Fruit fly (Drosophila melanogaster) whole organism, prepupa: ENCODE results near the gene CG43082.

ENCODE experiments used
- CG10631 ChIP-seq: fragments of 200-800 bp; sonication (Bioruptor generic); optimal IDR thresholded peaks from 2 replicates; lab custom pipeline; 2016; ENCODE audit warnings: missing biosample characterization, missing genetic modification characterization
- CG11294 ChIP-seq: fragments of 200-800 bp; sonication (Bioruptor generic); IDR thresholded peaks from 2 replicates; pipeline ENCODE4 v1.3.6; 2022; ENCODE audit warnings: missing biosample characterization, missing genetic modification characterization
- CG11762 ChIP-seq: fragments of 200-800 bp; sonication (Bioruptor generic); optimal IDR thresholded peaks from 3 replicates; lab custom pipeline; 2016; ENCODE audit warnings: missing biosample characterization, missing genetic modification characterization; ENCODE audit not compliant: insufficient read depth
- CG1621 ChIP-seq: fragments of 200-800 bp; sonication (Bioruptor generic); optimal IDR thresholded peaks from 3 replicates; lab custom pipeline; 2018; ENCODE audit warnings: missing biosample characterization, mild to moderate bottlenecking, missing genetic modification characterization
- CG16779 ChIP-seq: fragments of 200-800 bp; sonication (Bioruptor generic); optimal IDR thresholded peaks from 3 replicates; lab custom pipeline; 2017; ENCODE audit warnings: missing biosample characterization, mild to moderate bottlenecking, missing genetic modification characterization
- CG31627 ChIP-seq: fragments of 200-800 bp; sonication (Bioruptor generic); optimal IDR thresholded peaks from 3 replicates; lab custom pipeline; 2016; ENCODE audit warnings: missing biosample characterization, missing genetic modification characterization
- CG32006 ChIP-seq: fragments of 200-800 bp; sonication (Bioruptor generic); optimal IDR thresholded peaks from 3 replicates; lab custom pipeline; 2017; ENCODE audit warnings: missing biosample characterization, mild to moderate bottlenecking, missing genetic modification characterization
- CG6808 ChIP-seq: fragments of 200-800 bp; sonication (Bioruptor generic); optimal IDR thresholded peaks from 3 replicates; lab custom pipeline; 2017; ENCODE audit warnings: missing biosample characterization, missing genetic modification characterization, mild to moderate bottlenecking, moderate library complexity, missing genetic modification reagents
- CG6854 ChIP-seq: fragments of 200-800 bp; sonication (Bioruptor generic); optimal IDR thresholded peaks from 2 replicates; lab custom pipeline; 2017; ENCODE audit warnings: missing biosample characterization, mild to moderate bottlenecking, missing genetic modification characterization
- CG8119 ChIP-seq: fragments of 200-800 bp; sonication (Bioruptor generic); IDR thresholded peaks from 3 replicates; pipeline ENCODE4 v1.3.6; 2022; ENCODE audit warnings: missing biosample characterization, missing genetic modification characterization
- CG8319 ChIP-seq: fragments of 200-800 bp; sonication (Bioruptor generic); optimal IDR thresholded peaks from 3 replicates; lab custom pipeline; 2016; ENCODE audit warnings: missing biosample characterization, missing genetic modification characterization
- CG8632 ChIP-seq: fragments of 200-800 bp; sonication (Bioruptor generic); optimal IDR thresholded peaks from 3 replicates; lab custom pipeline; 2016; ENCODE audit warnings: missing biosample characterization, missing genetic modification characterization
- CG9139 ChIP-seq: fragments of 200-800 bp; sonication (Bioruptor generic); optimal IDR thresholded peaks from 3 replicates; lab custom pipeline; 2017; ENCODE audit warnings: missing biosample characterization, mild to moderate bottlenecking, missing genetic modification characterization
- Eip75B ChIP-seq: fragments of 200-800 bp; sonication (Bioruptor generic); optimal IDR thresholded peaks from 3 replicates; lab custom pipeline; 2016; ENCODE audit warnings: missing biosample characterization, missing genetic modification characterization
- Eip78C ChIP-seq: fragments of 200-800 bp; sonication (Bioruptor generic); peaks from one replicate; lab custom pipeline; 2016; ENCODE audit warnings: missing biosample characterization, missing genetic modification characterization
- Eip93F ChIP-seq: fragments of 200-800 bp; sonication (Bioruptor generic); optimal IDR thresholded peaks from 2 replicates; lab custom pipeline; 2016; ENCODE audit warnings: missing biosample characterization, mild to moderate bottlenecking, missing genetic modification characterization
- Ets96B ChIP-seq: fragments of 200-800 bp; optimal IDR thresholded peaks from 2 replicates; lab custom pipeline; 2019; ENCODE audit warnings: missing biosample characterization, mild to moderate bottlenecking, missing genetic modification characterization, moderate library complexity
- Gug ChIP-seq: fragments of 200-800 bp; sonication (Bioruptor generic); IDR thresholded peaks from 2 replicates; pipeline ENCODE4 v1.3.6; 2022; ENCODE audit warnings: missing biosample characterization, missing genetic modification characterization
- Hr38 ChIP-seq: sonication (Bioruptor generic); optimal IDR thresholded peaks from 2 replicates; lab custom pipeline; 2016; ENCODE audit warnings: missing biosample characterization, missing genetic modification characterization
- Hr39 ChIP-seq: fragments of 200-800 bp; sonication (Bioruptor generic); optimal IDR thresholded peaks from 2 replicates; lab custom pipeline; 2016; ENCODE audit warnings: missing biosample characterization, missing genetic modification characterization
- Hr4 ChIP-seq: fragments of 200-800 bp; sonication (Bioruptor generic); optimal IDR thresholded peaks from 3 replicates; lab custom pipeline; 2016; ENCODE audit warnings: missing biosample characterization, missing genetic modification characterization
- Lpt ChIP-seq: fragments of 200-800 bp; sonication (Bioruptor generic); optimal IDR thresholded peaks from 3 replicates; lab custom pipeline; 2016; ENCODE audit warnings: missing biosample characterization, missing genetic modification characterization
- OdsH ChIP-seq: fragments of 200-800 bp; sonication (Bioruptor generic); optimal IDR thresholded peaks from 3 replicates; lab custom pipeline; 2016; ENCODE audit warnings: missing biosample characterization, missing genetic modification characterization
- Smox ChIP-seq: fragments of 200-800 bp; sonication (Bioruptor generic); optimal IDR thresholded peaks from 3 replicates; lab custom pipeline; 2016; ENCODE audit warnings: missing biosample characterization, missing genetic modification characterization
- Sox102F ChIP-seq: fragments of 200-800 bp; sonication (Bioruptor generic); optimal IDR thresholded peaks from 2 replicates; lab custom pipeline; 2016; ENCODE audit warnings: missing biosample characterization, mild to moderate bottlenecking, missing genetic modification characterization
- Sox14 ChIP-seq: fragments of 200-800 bp; sonication (Bioruptor generic); optimal IDR thresholded peaks from 3 replicates; lab custom pipeline; 2016; ENCODE audit warnings: missing biosample characterization, missing genetic modification characterization
- Sox15 ChIP-seq: fragments of 200-800 bp; sonication (Bioruptor generic); optimal IDR thresholded peaks from 3 replicates; lab custom pipeline; 2016; ENCODE audit warnings: missing biosample characterization, missing genetic modification characterization
- achi ChIP-seq: fragments of 200-800 bp; sonication (Bioruptor generic); optimal IDR thresholded peaks from 3 replicates; lab custom pipeline; 2016; ENCODE audit warnings: missing biosample characterization, missing genetic modification characterization
- acj6 ChIP-seq: fragments of 200-800 bp; sonication (Bioruptor generic); optimal IDR thresholded peaks from 3 replicates; lab custom pipeline; 2016; ENCODE audit warnings: missing biosample characterization, missing genetic modification characterization
- cyc ChIP-seq: fragments of 200-800 bp; sonication (Bioruptor generic); optimal IDR thresholded peaks from 3 replicates; lab custom pipeline; 2016; ENCODE audit warnings: missing biosample characterization, missing genetic modification characterization
- dsx ChIP-seq: fragments of 200-800 bp; optimal IDR thresholded peaks from 3 replicates; lab custom pipeline; 2019; ENCODE audit warnings: missing biosample characterization, mild to moderate bottlenecking, missing genetic modification characterization, moderate library complexity; ENCODE audit not compliant: poor library complexity, severe bottlenecking
- eg ChIP-seq: fragments of 200-800 bp; sonication (Bioruptor generic); IDR thresholded peaks from 3 replicates; pipeline ENCODE4 v1.3.6; 2022; ENCODE audit warnings: missing biosample characterization, missing genetic modification characterization
- esn ChIP-seq: fragments of 200-800 bp; sonication (Bioruptor generic); optimal IDR thresholded peaks from 2 replicates; lab custom pipeline; 2016; ENCODE audit warnings: missing biosample characterization, mild to moderate bottlenecking, missing genetic modification characterization, moderate library complexity
- lz ChIP-seq: fragments of 200-800 bp; sonication (Bioruptor generic); optimal IDR thresholded peaks from 3 replicates; lab custom pipeline; 2016; ENCODE audit warnings: missing biosample characterization, missing genetic modification characterization
- net ChIP-seq: fragments of 200-800 bp; sonication (Bioruptor generic); optimal IDR thresholded peaks from 3 replicates; lab custom pipeline; 2016; ENCODE audit warnings: missing biosample characterization, missing genetic modification characterization
- pdm3 ChIP-seq: fragments of 200-800 bp; sonication (Bioruptor generic); optimal IDR thresholded peaks from 3 replicates; lab custom pipeline; 2016; ENCODE audit warnings: missing biosample characterization, missing genetic modification characterization
- salr ChIP-seq, 2 experiments: fragments of 200-800 bp; sonication (Bioruptor generic); optimal IDR thresholded peaks; 3 replicates each; lab custom pipeline; 2016 to 2018; ENCODE audit warnings: missing biosample characterization in 2 of 2, missing genetic modification characterization in 2 of 2, mild to moderate bottlenecking in 1 of 2
- spab ChIP-seq: fragments of 200-800 bp; sonication (Bioruptor generic); optimal IDR thresholded peaks from 2 replicates; lab custom pipeline; 2017; ENCODE audit warnings: missing biosample characterization, mild to moderate bottlenecking, missing genetic modification characterization, missing genetic modification reagents
- svp ChIP-seq: fragments of 200-800 bp; sonication (Bioruptor generic); peaks from one replicate; lab custom pipeline; 2016; ENCODE audit warnings: missing biosample characterization, missing genetic modification characterization
- topi ChIP-seq: fragments of 200-800 bp; sonication (Bioruptor generic); optimal IDR thresholded peaks from 3 replicates; lab custom pipeline; 2016; ENCODE audit warnings: missing biosample characterization, missing genetic modification characterization

CG43082 gene

DNA sequence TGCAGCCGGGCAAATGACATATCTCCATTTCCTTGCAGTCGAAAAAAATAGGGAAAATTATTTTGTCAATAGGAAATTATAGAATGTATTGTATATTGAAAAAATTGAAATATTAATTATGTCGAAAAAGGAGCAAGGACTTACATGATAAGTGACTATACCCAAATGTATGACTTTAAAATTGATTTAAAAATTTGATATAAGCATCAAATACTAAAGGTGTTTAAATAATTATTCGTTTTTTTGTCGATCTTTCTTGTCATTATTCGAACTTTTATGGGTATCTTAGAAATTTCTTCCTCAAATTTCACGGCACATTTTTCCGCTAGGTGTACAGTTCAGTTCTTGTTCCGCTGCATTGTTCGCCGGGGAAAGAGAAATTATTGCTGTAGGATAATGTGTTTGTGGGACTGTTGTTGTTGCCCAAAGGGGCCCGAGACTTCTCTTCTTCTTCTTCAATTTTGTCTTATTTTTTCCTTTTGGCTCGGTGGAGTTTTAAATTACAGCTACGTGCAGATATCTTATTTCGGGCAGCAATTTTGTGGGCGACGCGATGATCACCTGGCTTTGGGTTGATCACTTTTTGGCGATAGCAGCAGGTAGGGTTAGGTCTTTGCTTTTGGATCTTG is 38.8 kb downstream of the CG43082 start (continued):
- TF ChIP-seq CG6854 (GFP tag; lab: Kevin White, UChicago) (peak; percentile 61), CG8119 (GFP tag; lab: Robert Waterston, UW) (peak; percentile 56; the same call in 2 of the 3 replicates), topi (peak; percentile 87), svp (GFP tag; lab: Kevin White, UChicago) (peak; percentile 95), Lpt (GFP tag; lab: Kevin White, UChicago) (no peak), CG10631 (GFP tag; lab: Kevin White, UChicago) (peak; percentile 83), CG11762 (GFP tag; lab: Kevin White, UChicago) (peak; percentile 46), CG31627 (peak; percentile 82), esn (GFP tag; lab: Kevin White, UChicago) (peak; percentile 91), eg (no peak), CG32006 (GFP tag; lab: Kevin White, UChicago) (peak; percentile 59), Sox15 (GFP tag; lab: Kevin White, UChicago) (peak; percentile 54), Eip93F (GFP tag; lab: Kevin White, UChicago) (no peak), Gug (GFP tag; lab: Robert Waterston, UW) (no peak), acj6 (GFP tag; lab: Kevin White, UChicago) (peak; percentile 85), salr (GFP tag; optimal IDR thresholded peaks at IDR 0.05; lab: Kevin White, UChicago) (peak; percentile 20 to 83), achi (GFP tag; lab: Kevin White, UChicago) (peak; percentile 84)

DNA sequence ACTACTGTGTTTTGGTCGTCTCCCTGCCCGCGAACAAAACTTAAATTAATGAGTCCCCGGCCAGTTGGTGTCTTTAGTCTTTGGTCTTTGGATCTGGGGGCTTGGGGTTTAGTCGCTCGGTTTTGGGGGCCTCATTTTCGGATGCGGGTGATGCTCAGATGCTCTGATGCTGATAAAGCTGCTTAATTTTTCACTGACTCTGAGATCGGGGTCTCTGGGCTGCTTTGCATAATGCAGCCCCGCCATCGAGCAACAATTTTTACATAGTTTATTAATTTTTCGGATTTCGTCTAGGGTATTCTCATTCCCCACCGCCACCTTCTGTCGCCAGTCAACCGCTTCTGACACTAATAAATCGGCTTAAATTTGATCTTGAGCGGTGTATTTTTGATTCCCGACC is 40.5 kb downstream of the CG43082 start:
- TF ChIP-seq Hr39 (GFP tag; lab: Kevin White, UChicago) (no peak), CG8632 (GFP tag; lab: Kevin White, UChicago) (no peak)

dm6 chr3L:15703330-15704119 is 41.9 kb downstream of the CG43082 start:
- no peak for TF ChIP-seq CG9139 (GFP tag; lab: Kevin White, UChicago)
- no peak for TF ChIP-seq esn (GFP tag; lab: Kevin White, UChicago)
- no peak for TF ChIP-seq OdsH

DNA sequence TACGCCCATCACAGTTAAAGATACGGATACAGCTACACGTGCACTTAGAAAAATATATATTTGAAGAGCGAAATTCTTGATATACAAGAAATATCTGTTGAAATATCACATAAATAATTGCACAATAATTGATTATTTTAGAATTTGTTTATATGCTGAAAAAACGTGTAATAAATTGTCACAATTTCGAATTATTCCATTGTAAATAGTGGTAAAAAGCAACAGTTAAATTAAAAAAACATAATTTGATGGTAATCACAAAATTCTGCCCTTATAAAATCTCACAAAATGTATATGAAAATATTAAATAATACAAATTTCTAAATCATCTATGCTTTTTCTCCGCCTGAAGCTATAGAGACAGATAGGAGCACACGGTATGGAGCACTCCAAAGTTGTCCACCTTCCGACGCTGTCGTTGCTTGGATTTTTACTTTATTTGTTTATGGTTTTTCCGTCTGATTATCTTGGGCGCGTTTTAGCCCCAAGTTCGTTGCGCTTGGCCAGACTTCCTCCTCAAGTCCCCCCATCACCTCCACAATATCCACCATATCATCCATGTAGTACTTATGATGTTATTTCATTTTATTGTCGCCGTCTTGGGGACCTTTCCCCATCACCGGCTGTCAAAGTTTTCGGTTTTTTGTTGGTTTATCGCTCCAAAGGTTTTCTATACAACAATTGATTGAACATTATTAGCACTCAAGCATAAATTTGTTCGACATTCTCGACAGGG is 42.8 kb downstream of the CG43082 start:
- TF ChIP-seq CG9139 (GFP tag; lab: Kevin White, UChicago): no peak
- TF ChIP-seq CG8632 (GFP tag; lab: Kevin White, UChicago): peak; percentile 48
- peak; percentile 55 for TF ChIP-seq Hr4
- peak; percentile 50 for TF ChIP-seq spab (GFP tag; lab: Kevin White, UChicago)
- peak; percentile 42 for TF ChIP-seq CG6808 (GFP tag; lab: Kevin White, UChicago)
- peak; percentile 40 for TF ChIP-seq Sox14 (GFP tag; lab: Kevin White, UChicago)
- TF ChIP-seq CG11762 (GFP tag; lab: Kevin White, UChicago): no peak
- peak; percentile 73 for TF ChIP-seq achi (GFP tag; lab: Kevin White, UChicago)
- TF ChIP-seq cyc (GFP tag; lab: Kevin White, UChicago): no peak
- peak; percentile 59 for TF ChIP-seq Lpt (GFP tag; lab: Kevin White, UChicago)
- TF ChIP-seq CG16779 (tag; lab: Kevin White, UChicago): no peak
- TF ChIP-seq Eip75B (GFP tag; lab: Kevin White, UChicago): peak; percentile 10
- peak; percentile 77 for TF ChIP-seq CG32006 (GFP tag; lab: Kevin White, UChicago)
- peak; percentile 34 for TF ChIP-seq Smox (GFP tag; lab: Kevin White, UChicago)
- no peak for TF ChIP-seq CG11294 (GFP tag; lab: Robert Waterston, UW)
- TF ChIP-seq Hr38 (GFP tag; lab: Kevin White, UChicago): no peak
- TF ChIP-seq pdm3 (GFP tag; lab: Kevin White, UChicago): peak; percentile 62
- TF ChIP-seq Hr39 (GFP tag; lab: Kevin White, UChicago): no peak
- no peak for TF ChIP-seq lz (GFP tag; lab: Kevin White, UChicago)
- no peak for TF ChIP-seq CG6854 (GFP tag; lab: Kevin White, UChicago)
- peak; percentile 34 for TF ChIP-seq dsx (GFP tag; lab: Kevin White, UChicago)
- peak; percentile 34 for TF ChIP-seq net
- TF ChIP-seq eg: no peak
- TF ChIP-seq Eip78C (GFP tag; lab: Kevin White, UChicago): peak; percentile 81
- no peak for TF ChIP-seq CG1621 (tag; lab: Kevin White, UChicago)
- peak; percentile 32 for TF ChIP-seq esn (GFP tag; lab: Kevin White, UChicago)
- no peak for TF ChIP-seq CG8319 (GFP tag; lab: Kevin White, UChicago)
- peak; percentile 61 for TF ChIP-seq acj6 (GFP tag; lab: Kevin White, UChicago)
- TF ChIP-seq OdsH: peak; percentile 64
- TF ChIP-seq Sox102F (GFP tag; lab: Kevin White, UChicago): no peak
- peak; percentile 66 for TF ChIP-seq Ets96B
- no peak for TF ChIP-seq Eip93F (GFP tag; lab: Kevin White, UChicago)
